Fruit fly (Drosophila melanogaster) Kc167 (cell line): Measurements from ENCODE around the gene CG34179.

Experiments used
- Myc ChIP-seq: fragments of >200 bp; optimal IDR thresholded peaks from 2 replicates; lab custom pipeline; 2017; ENCODE audit warnings: missing external identifiers
- Sin3A ChIP-seq: fragments of >200 bp; optimal IDR thresholded peaks from 2 replicates; lab custom pipeline; 2018; ENCODE audit warnings: missing external identifiers
- h ChIP-seq: fragments of >200 bp; optimal IDR thresholded peaks from 3 replicates; lab custom pipeline; 2018; ENCODE audit warnings: missing external identifiers
- insv ChIP-seq: fragments of >200 bp; optimal IDR thresholded peaks from 3 replicates; lab custom pipeline; 2018; ENCODE audit warnings: missing external identifiers
- psq ChIP-seq: fragments of >200 bp; optimal IDR thresholded peaks from 2 replicates; lab custom pipeline; 2017; ENCODE audit warnings: missing external identifiers
- ttk ChIP-seq: sonication (Bioruptor generic); optimal IDR thresholded peaks from 2 replicates; lab custom pipeline; 2017; ENCODE audit warnings: missing external identifiers

Gene CG34179

dm6 chr2L:6048542-6048941 is at the start of gene CG34179, which contains the start of gene slmo:
TSS of gene CG34179 (minus strand) at chr2L:6048706.
TSS of gene slmo (minus strand) at chr2L:6048706.
- no peak for TF ChIP-seq h
- no peak for TF ChIP-seq Myc (lab: Kevin White, UChicago)
- TF ChIP-seq Sin3A (lab: Kevin White, UChicago): no peak
- no peak for TF ChIP-seq ttk (lab: Kevin White, UChicago)
- no peak for TF ChIP-seq psq
- no peak for TF ChIP-seq insv (lab: Kevin White, UChicago)

DNA sequence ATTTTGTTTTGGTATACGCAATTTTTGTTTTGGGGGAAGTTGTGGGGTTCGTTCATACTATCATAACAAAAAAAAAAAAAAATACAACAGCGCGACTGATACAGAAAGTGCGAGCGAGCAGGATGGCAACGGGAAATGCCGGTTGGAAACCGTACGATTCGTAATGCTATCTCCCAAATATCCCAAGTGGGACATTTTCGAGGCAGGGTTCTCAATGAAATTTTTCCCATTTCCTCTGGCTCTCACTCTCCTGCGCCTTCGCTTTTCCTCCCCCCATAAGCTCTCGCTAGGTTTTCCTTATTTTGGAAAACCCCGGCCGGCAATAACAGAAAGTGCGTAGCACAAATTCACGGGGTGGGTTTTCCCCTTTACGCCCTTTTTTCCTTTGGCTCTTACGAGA is 43.8 kb upstream of the CG34179 start:
- TF ChIP-seq h (no peak), psq (no peak), Myc (lab: Kevin White, UChicago) (no peak), Sin3A (lab: Kevin White, UChicago) (no peak), insv (lab: Kevin White, UChicago) (no peak), ttk (lab: Kevin White, UChicago) (no peak)

DNA sequence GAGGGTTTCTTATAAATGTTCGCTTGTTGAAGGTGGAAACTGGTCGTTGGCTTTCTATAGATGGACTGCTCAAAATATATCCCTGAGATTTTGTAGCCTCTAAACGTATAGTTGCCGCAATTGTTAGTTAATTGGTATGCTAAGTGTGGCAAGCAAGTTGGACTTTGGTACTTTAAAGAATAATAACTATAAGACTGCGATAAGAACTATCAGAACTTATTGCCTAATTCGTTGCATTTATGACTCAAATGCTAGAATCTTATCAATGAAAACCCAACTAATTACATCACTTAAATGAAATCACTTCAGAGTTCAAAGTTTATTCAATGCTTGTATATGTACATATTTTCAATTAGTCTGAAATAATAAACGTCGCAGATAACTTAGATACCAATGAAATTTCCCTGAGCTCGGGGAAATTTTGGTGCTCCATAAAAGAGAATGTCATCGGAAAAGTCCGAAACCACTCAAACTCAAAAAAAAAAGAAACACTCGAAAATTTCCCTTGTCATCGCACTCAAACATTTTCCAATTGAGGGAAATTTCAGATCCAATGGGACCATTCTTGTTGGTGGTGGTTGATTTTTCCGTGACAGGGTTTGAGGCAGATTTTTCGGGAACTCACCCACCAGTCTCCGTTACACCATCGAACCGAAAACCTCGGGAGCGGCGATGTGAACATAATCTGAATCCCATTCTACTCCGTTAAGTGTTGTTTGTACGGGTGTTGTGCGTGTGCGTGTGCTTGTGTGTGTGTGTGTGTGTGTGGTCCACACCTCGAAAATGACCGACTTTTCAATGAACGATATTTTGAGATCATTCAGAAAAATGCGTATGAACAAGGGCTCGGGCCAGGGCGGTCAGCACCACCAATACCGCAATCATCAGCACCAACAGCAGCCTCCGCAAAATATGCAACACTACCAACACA is 42.5 kb upstream of the CG34179 start, which contains the start of gene CG45075:
Gene CG45075 (plus strand): TSS at position 627 of the 931 bp plus-strand sequence.
- no peak for TF ChIP-seq ttk (lab: Kevin White, UChicago)
- no peak for TF ChIP-seq insv (lab: Kevin White, UChicago)
- TF ChIP-seq Sin3A (lab: Kevin White, UChicago): no peak
- no peak for TF ChIP-seq Myc (lab: Kevin White, UChicago)
- no peak for TF ChIP-seq psq
- no peak for TF ChIP-seq h

DNA sequence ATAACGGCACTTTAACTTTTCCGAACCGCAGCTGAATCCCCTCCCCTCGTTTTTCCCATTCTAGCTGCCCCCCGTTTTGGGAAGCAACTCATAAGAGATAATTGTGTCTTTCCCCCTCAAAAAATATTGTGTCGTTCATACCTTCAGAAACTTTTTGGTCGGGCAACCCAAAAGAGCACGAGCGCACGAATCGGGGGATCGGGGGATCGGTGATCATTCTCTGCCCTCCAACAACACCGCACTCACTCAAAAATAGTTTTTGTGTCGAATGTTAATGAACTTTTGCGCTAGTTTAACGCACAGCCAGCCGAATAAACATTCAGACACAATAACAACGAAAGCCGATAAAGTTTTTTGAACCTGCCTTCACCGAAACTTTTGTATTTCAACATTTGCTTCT is 41.9 kb upstream of the CG34179 start:
- TF ChIP-seq h (no peak), ttk (lab: Kevin White, UChicago) (no peak)

- TF ChIP-seq Myc (lab: Kevin White, UChicago): no peak
- no peak for TF ChIP-seq Sin3A (lab: Kevin White, UChicago)
- no peak for TF ChIP-seq h
- no peak for TF ChIP-seq insv (lab: Kevin White, UChicago)
- no peak for TF ChIP-seq ttk (lab: Kevin White, UChicago)
Observed at dm6 chr2L:6089604-6090198, 41.2 kb upstream of the CG34179 start.

DNA sequence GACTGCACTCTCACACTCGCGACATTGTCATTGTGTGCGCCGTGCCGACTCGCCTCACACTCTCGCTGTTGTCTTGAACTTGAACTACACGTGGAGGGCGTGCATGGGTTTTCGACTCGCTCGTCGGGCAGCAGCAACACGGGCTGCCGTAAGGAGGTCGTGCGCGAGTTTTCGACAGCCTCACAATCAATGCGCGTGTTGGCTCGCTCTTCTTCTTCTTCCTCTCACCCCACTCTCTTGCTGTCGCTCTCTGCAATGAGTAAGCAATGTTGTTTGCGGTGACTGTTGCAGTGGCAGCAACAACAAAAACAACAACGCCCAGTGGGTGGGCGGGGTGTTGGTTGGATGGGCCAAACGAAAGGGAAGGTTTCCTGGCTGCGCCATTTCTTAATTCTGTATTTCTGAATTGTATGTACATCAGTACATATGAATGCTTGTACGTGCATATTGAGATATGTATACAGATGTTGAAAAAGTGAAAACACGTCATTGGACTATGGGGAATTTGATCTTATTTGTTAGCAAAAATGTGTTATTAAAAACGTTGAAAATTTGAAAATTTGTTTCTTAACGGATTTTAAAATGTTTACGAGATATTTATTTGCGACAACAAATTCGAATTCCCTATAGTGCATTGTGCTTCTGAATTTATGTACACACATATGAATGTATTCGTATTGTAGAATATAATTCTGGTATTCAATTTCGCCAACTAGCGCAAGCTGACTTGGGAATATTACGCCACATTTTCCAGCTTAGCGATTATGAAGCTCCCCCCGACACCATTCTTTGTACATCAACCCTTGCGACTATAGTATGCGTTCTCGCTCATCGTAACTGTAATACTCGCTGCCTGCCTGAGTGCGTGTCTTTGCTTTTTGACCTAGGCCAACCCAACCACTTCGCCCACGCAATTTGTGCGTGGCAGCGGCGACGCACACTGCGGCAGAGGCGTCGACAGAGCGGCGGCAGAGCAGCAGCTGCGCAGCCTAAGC is 40.2 kb upstream of the CG34179 start:
- TF ChIP-seq h: no peak
- TF ChIP-seq Sin3A (lab: Kevin White, UChicago): no peak
- TF ChIP-seq Myc (lab: Kevin White, UChicago): no peak
- no peak for TF ChIP-seq psq
- no peak for TF ChIP-seq ttk (lab: Kevin White, UChicago)
- TF ChIP-seq insv (lab: Kevin White, UChicago): no peak

DNA sequence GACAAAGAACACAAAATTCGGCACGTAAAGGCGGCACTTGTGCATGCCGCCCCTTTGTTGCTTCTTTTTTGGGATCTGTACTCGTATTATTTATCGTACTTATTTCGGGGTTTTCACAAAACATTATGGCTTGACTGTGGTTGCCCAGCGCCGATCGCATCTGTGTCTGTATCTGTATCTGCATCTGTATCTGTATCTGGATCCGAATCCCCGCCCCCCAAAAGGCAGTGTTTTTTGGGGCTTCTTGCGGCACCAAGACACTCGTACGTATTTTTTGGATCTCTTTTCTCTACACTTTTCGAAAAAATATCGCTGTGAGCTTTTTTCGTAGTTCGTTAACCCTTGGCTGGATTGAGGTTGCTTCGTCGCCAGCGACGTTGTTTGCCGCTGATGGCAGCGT is 39.2 kb upstream of the CG34179 start:
- no peak for TF ChIP-seq insv (lab: Kevin White, UChicago)
- TF ChIP-seq Sin3A (lab: Kevin White, UChicago): no peak

DNA sequence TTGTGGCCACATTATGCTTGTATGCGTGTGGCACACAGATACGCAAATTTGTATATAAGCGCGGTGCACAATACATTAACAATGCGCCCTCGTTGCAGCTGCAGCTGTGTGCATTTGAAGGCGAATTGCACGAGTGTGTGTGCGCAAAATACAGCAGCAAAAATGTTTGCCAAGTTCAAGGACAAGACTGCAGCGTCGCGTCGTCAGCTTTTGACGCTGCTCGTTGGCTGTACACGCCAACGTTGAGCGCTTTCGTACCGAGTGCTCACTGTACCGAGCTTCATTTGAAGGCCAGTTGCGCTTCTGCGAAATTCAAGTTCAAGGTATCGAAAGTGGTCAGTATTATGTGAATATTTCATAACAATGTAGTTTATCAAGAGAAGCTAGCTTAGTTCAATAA is 38.3 kb upstream of the CG34179 start:
- TF ChIP-seq ttk (lab: Kevin White, UChicago) (no peak), Myc (lab: Kevin White, UChicago) (no peak), h (no peak), psq (no peak), Sin3A (lab: Kevin White, UChicago) (no peak), insv (lab: Kevin White, UChicago) (no peak)

DNA sequence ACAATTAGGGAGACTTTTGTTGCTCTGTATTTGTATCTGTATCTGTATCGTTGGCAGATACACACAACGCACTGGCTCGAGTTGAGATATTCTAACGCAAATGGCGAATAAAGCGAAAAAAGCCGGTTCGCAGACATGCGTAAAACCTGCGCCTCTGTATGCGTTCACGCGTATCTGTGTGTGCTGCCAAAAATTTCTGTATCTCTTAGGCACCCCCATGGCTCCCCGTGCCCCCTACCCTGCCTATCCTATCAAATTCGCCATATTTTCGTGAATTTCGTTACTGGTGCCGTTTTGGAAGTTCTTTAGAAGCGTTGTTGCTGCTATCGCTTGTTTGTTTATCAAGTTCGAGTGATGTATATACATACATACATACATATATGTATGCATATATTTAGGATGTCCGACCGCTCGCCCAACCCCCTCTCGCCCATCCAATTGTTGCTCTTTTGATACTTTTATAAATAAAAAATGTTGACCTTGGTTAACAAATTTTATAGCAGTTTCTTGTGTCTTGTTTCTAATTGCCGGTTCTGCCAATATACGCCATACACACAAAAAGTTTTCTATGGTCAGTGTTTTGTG is 37.3 kb upstream of the CG34179 start:
- TF ChIP-seq ttk (lab: Kevin White, UChicago) (no peak), psq (no peak)

- TF ChIP-seq ttk (lab: Kevin White, UChicago) (no peak), h (no peak)
Observed at dm6 chr2L:6084694-6085093, 36.2 kb upstream of the CG34179 start.

DNA sequence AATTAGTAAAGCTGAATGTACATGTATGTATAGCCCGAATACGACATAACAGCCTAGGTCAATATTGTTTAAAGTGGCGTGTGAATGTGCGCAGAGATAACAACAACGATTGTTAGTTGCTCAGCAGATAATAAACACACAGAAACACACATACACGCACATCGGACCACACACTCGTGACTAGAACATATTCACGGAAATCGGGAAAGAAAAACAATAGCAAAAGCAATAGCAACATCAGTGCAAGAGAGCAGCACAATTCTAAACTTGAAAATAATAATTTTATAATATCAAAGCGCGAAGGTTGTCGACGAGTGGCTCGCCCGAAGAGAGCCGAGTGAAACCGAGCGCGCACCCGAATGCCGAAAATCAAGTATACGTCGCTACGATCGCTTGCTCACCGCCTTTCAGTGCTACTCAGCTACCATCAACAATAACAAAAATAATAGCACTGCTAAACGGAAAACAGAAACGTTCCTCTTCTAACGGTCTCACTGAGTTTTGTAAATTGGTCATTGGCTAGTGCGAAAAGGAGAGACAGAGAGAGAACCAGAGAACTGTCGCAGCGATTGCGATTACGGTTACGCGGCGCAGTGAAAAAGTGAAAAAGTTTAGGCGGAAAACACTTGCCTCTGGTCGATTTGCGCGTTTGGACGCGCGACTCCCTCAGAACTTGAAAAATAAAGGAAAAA is 34.6 kb upstream of the CG34179 start:
- TF ChIP-seq Myc (lab: Kevin White, UChicago): no peak
- TF ChIP-seq ttk (lab: Kevin White, UChicago): no peak
- TF ChIP-seq psq: no peak
- TF ChIP-seq insv (lab: Kevin White, UChicago): no peak
- no peak for TF ChIP-seq Sin3A (lab: Kevin White, UChicago)
- no peak for TF ChIP-seq h
